Worm (Caenorhabditis elegans): ENCODE results near the gene T16G1.6.

DNA sequence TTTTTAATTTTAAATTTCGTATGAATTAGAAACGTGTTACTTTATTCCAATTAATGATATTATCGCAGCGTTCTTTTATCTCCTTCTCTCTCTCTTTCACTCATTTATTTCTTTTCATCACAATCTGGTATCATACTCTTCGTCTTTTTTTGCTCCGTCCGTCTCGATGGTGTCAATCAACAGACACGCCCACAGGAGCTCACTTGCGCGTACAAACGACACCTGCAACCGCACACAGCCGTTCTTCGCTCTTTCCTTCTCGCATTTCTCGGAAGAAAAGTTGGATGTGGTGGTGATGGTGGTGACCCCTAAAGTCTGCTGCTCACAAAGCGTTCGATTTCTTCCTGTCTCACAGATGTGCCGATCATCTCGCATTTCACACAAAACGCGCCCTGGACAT is 28.4 kb downstream of the T16G1.6 start:
- TF ChIP-seq mdl-1 (tag; optimal IDR thresholded peaks at IDR 0.05) (no peak), unc-62 (GFP tag; optimal IDR thresholded peaks at IDR 0.05) (no peak)

Data from whole organism, L1 larva.